Worm (Caenorhabditis elegans) whole organism, dauer: ENCODE results near the gene msp-53.
"Not testable (repeated sequence)": the region's sequence is repeated elsewhere in the genome, so short reads cannot be mapped to it uniquely, and the experiment has no call there.

ENCODE experiments used
- unc-62 ChIP-seq: sonication (generic microtip); optimal IDR thresholded peaks from 2 replicates; lab custom pipeline; 2017; ENCODE audit warnings: missing biosample characterization, missing genetic modification reagents, missing genetic modification characterization

Gene msp-53

ce11 chrIV:5064961-5065360 is at the start of gene msp-53:
Gene msp-53, minus strand, starts transcription at chrIV:5065061.
- TF ChIP-seq unc-62 (GFP tag; lab: Kevin White, UChicago) = not testable (repeated sequence)

- TF ChIP-seq unc-62 (GFP tag; lab: Kevin White, UChicago) = no peak
These were observed 46.7 kb upstream of the msp-53 start, which contains the start of gene AC7.3 for ce11 chrIV:5111533-5111932. Gene AC7.3, plus strand, starts transcription at chrIV:5111833.

- TF ChIP-seq unc-62 (GFP tag; lab: Kevin White, UChicago) = no peak
These were observed 45.6 kb upstream of the msp-53 start for ce11 chrIV:5110391-5110930.

- TF ChIP-seq unc-62 (GFP tag; lab: Kevin White, UChicago) = no peak
These were observed 45.1 kb upstream of the msp-53 start for ce11 chrIV:5109943-5110342.

ce11 chrIV:5108971-5109370 is 44.1 kb upstream of the msp-53 start:
- no peak for TF ChIP-seq unc-62 (GFP tag; lab: Kevin White, UChicago)

ce11 chrIV:5103229-5103894 is 38.5 kb upstream of the msp-53 start, which contains the start of gene C02B10.3:
Gene C02B10.3, minus strand, starts transcription at chrIV:5103279.
- TF ChIP-seq unc-62 (GFP tag; lab: Kevin White, UChicago) = no peak

- no peak for TF ChIP-seq unc-62 (GFP tag; lab: Kevin White, UChicago)
These were observed 37.1 kb upstream of the msp-53 start for ce11 chrIV:5101945-5102344.

- no peak for TF ChIP-seq unc-62 (GFP tag; lab: Kevin White, UChicago)
These were observed 35.3 kb upstream of the msp-53 start for ce11 chrIV:5100145-5100544.

ce11 chrIV:5093462-5093861 is 28.6 kb upstream of the msp-53 start:
- TF ChIP-seq unc-62 (GFP tag; lab: Kevin White, UChicago) = no peak

- TF ChIP-seq unc-62 (GFP tag; lab: Kevin White, UChicago) = no peak
These were observed 26.3 kb upstream of the msp-53 start, which contains the start of the genes snpn-1 and C02B10.4 for ce11 chrIV:5090993-5091793. Gene snpn-1, minus strand, starts transcription at chrIV:5091043. Gene C02B10.4, plus strand, starts transcription at chrIV:5091586.

- TF ChIP-seq unc-62 (GFP tag; lab: Kevin White, UChicago) = no peak
These were observed 24.0 kb upstream of the msp-53 start, which contains the start of gene ivd-1 for ce11 chrIV:5088814-5089322. Gene ivd-1, minus strand, starts transcription at chrIV:5088864.

- TF ChIP-seq unc-62 (GFP tag; lab: Kevin White, UChicago) = no peak
These were observed 22.1 kb upstream of the msp-53 start for ce11 chrIV:5086961-5087326.

- TF ChIP-seq unc-62 (GFP tag; lab: Kevin White, UChicago) = no peak
These were observed 21.5 kb upstream of the msp-53 start for ce11 chrIV:5086243-5086960.

ce11 chrIV:5085782-5086181 is 20.9 kb upstream of the msp-53 start:
- TF ChIP-seq unc-62 (GFP tag; lab: Kevin White, UChicago) = no peak

- no peak for TF ChIP-seq unc-62 (GFP tag; lab: Kevin White, UChicago)
These were observed 19.0 kb upstream of the msp-53 start for ce11 chrIV:5083832-5084231.
